Worm (Caenorhabditis elegans): Measurements from ENCODE around the gene K05D4.9.

DNA sequence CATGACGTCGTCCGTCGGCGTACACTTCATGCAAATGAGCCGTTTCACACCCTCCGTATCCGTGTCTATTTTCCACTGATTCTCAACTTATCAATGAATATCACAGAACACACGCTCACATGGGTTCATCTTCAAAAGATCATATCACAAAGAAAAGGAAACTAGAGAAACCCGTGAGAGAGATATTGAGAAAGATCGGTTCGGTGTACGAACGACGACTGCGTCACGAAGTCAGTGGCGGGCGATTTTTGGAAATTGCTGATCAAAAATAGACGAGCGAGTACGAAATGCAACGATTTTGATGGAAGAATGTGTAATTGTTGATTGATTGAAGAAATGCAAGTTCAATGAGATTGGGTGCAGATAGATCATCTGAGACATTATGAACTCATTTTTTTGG, 41.7 kb upstream of the K05D4.9 start:
- TF ChIP-seq tab-1 (GFP tag; IDR thresholded peaks at IDR 0.05) (no peak), klf-2 (GFP tag; conservative IDR thresholded peaks at IDR 0.05) (no peak), ztf-29 (GFP tag; IDR thresholded peaks at IDR 0.05) (no peak), flt-1 (GFP tag; IDR thresholded peaks at IDR 0.05) (no peak), ref-1 (GFP tag; conservative IDR thresholded peaks at IDR 0.05) (no peak)

Data from whole organism, midembryonic.